Fruit fly (Drosophila melanogaster): ENCODE results near the gene Ucp4B.
A peak's percentile ranks its signal among the peaks of the same experiment; 100 is the strongest.

The Ucp4B gene

dm6 chr2L:5969559-5969958, at the start of gene Ucp4B:
Ucp4B (plus strand) TSS chr2L:5969859.
- TF ChIP-seq CG8478 (optimal IDR thresholded peaks at IDR 0.05): no peak
- no peak for TF ChIP-seq CTCF (optimal IDR thresholded peaks at IDR 0.05)

dm6 chr2L:5923603-5924138, 46.0 kb upstream of the Ucp4B start, which contains the start of gene CG9016:
CG9016 (minus strand) TSS chr2L:5923653.
- TF ChIP-seq CTCF (optimal IDR thresholded peaks at IDR 0.05): no peak

dm6 chr2L:5925164-5925563, 44.5 kb upstream of the Ucp4B start:
- TF ChIP-seq CTCF (optimal IDR thresholded peaks at IDR 0.05): no peak
- no peak for TF ChIP-seq CG8478 (optimal IDR thresholded peaks at IDR 0.05)

- TF ChIP-seq CG8478 (optimal IDR thresholded peaks at IDR 0.05) (no peak), CTCF (optimal IDR thresholded peaks at IDR 0.05) (no peak)
Measured at dm6 chr2L:5925637-5926036, 44.0 kb upstream of the Ucp4B start, which contains the start of gene dsf. dsf (plus strand) TSS chr2L:5925937.

dm6 chr2L:5927363-5927762, 42.3 kb upstream of the Ucp4B start:
- TF ChIP-seq CG8478 (optimal IDR thresholded peaks at IDR 0.05) (no peak), CTCF (optimal IDR thresholded peaks at IDR 0.05) (no peak)

dm6 chr2L:5943229-5944078, 26.2 kb upstream of the Ucp4B start, which contains the start of the genes Sfp26Ad and Gpdh1:
Sfp26Ad (minus strand) TSS chr2L:5943304.
Gpdh1 (plus strand) TSS chr2L:5943643.
- no peak for TF ChIP-seq CTCF (optimal IDR thresholded peaks at IDR 0.05)
- TF ChIP-seq CG8478 (optimal IDR thresholded peaks at IDR 0.05): no peak

dm6 chr2L:5944305-5945282, 25.1 kb upstream of the Ucp4B start:
- TF ChIP-seq CG8478 (optimal IDR thresholded peaks at IDR 0.05) (no peak), CTCF (optimal IDR thresholded peaks at IDR 0.05) (no peak)

dm6 chr2L:5945651-5946547, 23.8 kb upstream of the Ucp4B start:
- no peak for TF ChIP-seq CG8478 (optimal IDR thresholded peaks at IDR 0.05)
- no peak for TF ChIP-seq CTCF (optimal IDR thresholded peaks at IDR 0.05)

- TF ChIP-seq CTCF (optimal IDR thresholded peaks at IDR 0.05): no peak
- no peak for TF ChIP-seq CG8478 (optimal IDR thresholded peaks at IDR 0.05)
Measured at dm6 chr2L:5946728-5947127, 22.9 kb upstream of the Ucp4B start.

dm6 chr2L:5947504-5947903, 22.2 kb upstream of the Ucp4B start:
- TF ChIP-seq CG8478 (optimal IDR thresholded peaks at IDR 0.05) (no peak), CTCF (optimal IDR thresholded peaks at IDR 0.05) (no peak)

dm6 chr2L:5948775-5949526, 20.7 kb upstream of the Ucp4B start, which contains the start of gene CG9044:
CG9044 (plus strand) TSS chr2L:5949450.
- no peak for TF ChIP-seq CG8478 (optimal IDR thresholded peaks at IDR 0.05)
- peak; percentile 60 to 81 for TF ChIP-seq CTCF (optimal IDR thresholded peaks at IDR 0.05)

dm6 chr2L:5956153-5956552, 13.5 kb upstream of the Ucp4B start, which contains the start of gene CG13999:
CG13999 (minus strand) TSS chr2L:5956466.
- no peak for TF ChIP-seq CG8478 (optimal IDR thresholded peaks at IDR 0.05)
- no peak for TF ChIP-seq CTCF (optimal IDR thresholded peaks at IDR 0.05)

- TF ChIP-seq CG8478 (optimal IDR thresholded peaks at IDR 0.05) (no peak), CTCF (optimal IDR thresholded peaks at IDR 0.05) (no peak)
Measured at dm6 chr2L:5956706-5957105, 13.0 kb upstream of the Ucp4B start, which contains the start of the genes CG13998 and Vm26Ab. CG13998 (minus strand) TSS chr2L:5956819. Vm26Ab (plus strand) TSS chr2L:5957004.

All from S2 (cell line).